Worm (Caenorhabditis elegans) whole organism, midembryonic: Measurements from ENCODE around the gene sahd-1.

Experiments
- T22C8.4 ChIP-seq: fragments of 200-800 bp; sonication (Bioruptor generic); IDR thresholded peaks from 2 replicates; pipeline ENCODE4 v1.3.6; 2022; ENCODE audit warnings: missing genetic modification characterization, missing compliant biosample characterization
- cog-1 ChIP-seq: sonication (generic microtip); optimal IDR thresholded peaks from 2 replicates; lab custom pipeline; 2016; ENCODE audit warnings: missing genetic modification characterization, missing compliant biosample characterization
- flt-1 ChIP-seq: fragments of 200-800 bp; sonication (Bioruptor generic); IDR thresholded peaks from 2 replicates; pipeline ENCODE4 v1.3.6; 2022; ENCODE audit warnings: missing genetic modification characterization, missing compliant biosample characterization
- klf-2 ChIP-seq: fragments of 200-800 bp; sonication (Bioruptor generic); conservative IDR thresholded peaks from 2 replicates; pipeline ENCODE4 v1.3.6; 2022; ENCODE audit warnings: missing genetic modification reagents, missing genetic modification characterization, missing compliant biosample characterization
- med-1 ChIP-seq: sonication (generic microtip); optimal IDR thresholded peaks from 2 replicates; lab custom pipeline; 2017; ENCODE audit warnings: missing genetic modification characterization, mild to moderate bottlenecking, missing compliant biosample characterization, antibody characterized with exemption, missing genetic modification reagents; ENCODE audit not compliant: insufficient read depth
- ref-1 ChIP-seq: fragments of 200-800 bp; sonication (Bioruptor generic); conservative IDR thresholded peaks from 2 replicates; pipeline ENCODE4 v1.3.6; 2022; ENCODE audit warnings: missing genetic modification reagents, missing genetic modification characterization, missing compliant biosample characterization
- ztf-23 ChIP-seq: fragments of 200-800 bp; sonication (Bioruptor generic); IDR thresholded peaks from 2 replicates; pipeline ENCODE4 v1.3.6; 2022; ENCODE audit warnings: missing genetic modification reagents, missing genetic modification characterization, missing compliant biosample characterization
- ztf-29 ChIP-seq: fragments of 200-800 bp; sonication (Bioruptor generic); IDR thresholded peaks from 2 replicates; pipeline ENCODE4 v1.3.6; 2022; ENCODE audit warnings: missing genetic modification reagents, missing genetic modification characterization, missing compliant biosample characterization

DNA sequence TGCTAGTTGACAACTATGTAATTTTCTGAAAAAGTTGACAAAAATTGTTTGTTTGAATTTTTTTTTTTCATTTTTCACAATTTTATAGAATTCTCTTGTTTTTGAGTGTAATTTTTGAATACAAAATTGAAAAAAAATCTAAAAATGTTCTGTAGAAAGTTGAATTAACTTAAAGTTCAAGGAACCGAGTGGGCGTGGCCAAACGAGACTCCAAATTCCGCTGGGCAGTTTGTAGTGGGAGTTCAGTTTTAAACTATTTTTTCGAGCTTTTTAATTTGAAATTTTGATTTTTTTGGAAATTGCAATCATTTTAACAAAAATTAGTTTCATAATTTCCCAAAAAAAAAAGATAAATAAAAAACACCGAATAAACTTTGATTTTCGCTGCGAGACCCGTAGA is 22.3 kb upstream of the sahd-1 start:
- TF ChIP-seq med-1 (GFP tag; lab: Kevin White, UChicago) = no peak
- TF ChIP-seq ref-1 (GFP tag; lab: Robert Waterston, UW) = no peak
- TF ChIP-seq ztf-23 (GFP tag; lab: Robert Waterston, UW) = no peak
- TF ChIP-seq T22C8.4 = no peak
- TF ChIP-seq klf-2 (GFP tag; lab: Robert Waterston, UW) = no peak
- no peak for TF ChIP-seq flt-1
- no peak for TF ChIP-seq ztf-29 (GFP tag; lab: Robert Waterston, UW)
- TF ChIP-seq cog-1 = no peak
